Worm (Caenorhabditis elegans): Measurements from ENCODE around the gene acl-13.

The acl-13 gene

DNA sequence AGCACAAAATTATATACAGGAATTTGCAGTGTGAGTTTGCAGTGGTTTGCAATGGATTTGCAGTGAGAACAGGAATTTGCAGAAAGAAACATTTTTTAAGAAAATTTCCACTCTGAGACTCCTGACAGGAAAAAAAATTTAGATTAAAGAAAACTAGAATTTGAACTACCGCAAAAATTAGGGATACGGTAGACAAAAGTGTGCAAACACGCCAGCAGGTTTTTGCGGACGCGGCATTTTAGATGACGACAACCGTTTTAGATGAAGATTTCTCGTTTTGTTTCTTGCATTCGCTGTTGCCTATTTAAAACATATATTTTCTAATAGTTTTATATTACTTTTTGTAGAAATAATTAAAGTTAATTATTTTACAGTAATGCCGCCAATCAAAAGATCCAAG is 38.4 kb upstream of the acl-13 start, which contains the start of gene wdr-46 (continued):
- TF ChIP-seq mab-5 (tag; optimal IDR thresholded peaks at IDR 0.05): peak; percentile 88
- TF ChIP-seq egl-27 (tag; optimal IDR thresholded peaks at IDR 0.05): no peak
- TF ChIP-seq gmeb-1 (tag; optimal IDR thresholded peaks at IDR 0.05): peak; percentile 99
- TF ChIP-seq ztf-4 (tag; optimal IDR thresholded peaks at IDR 0.05): peak; percentile 29
- peak; percentile 74 for TF ChIP-seq ceh-82 (tag; optimal IDR thresholded peaks at IDR 0.05)
- peak; percentile 87 for TF ChIP-seq C34F6.9 (tag; optimal IDR thresholded peaks at IDR 0.05)
- TF ChIP-seq lin-11 (tag; optimal IDR thresholded peaks at IDR 0.05): peak; percentile 55
- peak; percentile 97 for TF ChIP-seq unc-55 (GFP tag; optimal IDR thresholded peaks at IDR 0.05)
- TF ChIP-seq dmd-4 (tag; optimal IDR thresholded peaks at IDR 0.05): peak; percentile 1

DNA sequence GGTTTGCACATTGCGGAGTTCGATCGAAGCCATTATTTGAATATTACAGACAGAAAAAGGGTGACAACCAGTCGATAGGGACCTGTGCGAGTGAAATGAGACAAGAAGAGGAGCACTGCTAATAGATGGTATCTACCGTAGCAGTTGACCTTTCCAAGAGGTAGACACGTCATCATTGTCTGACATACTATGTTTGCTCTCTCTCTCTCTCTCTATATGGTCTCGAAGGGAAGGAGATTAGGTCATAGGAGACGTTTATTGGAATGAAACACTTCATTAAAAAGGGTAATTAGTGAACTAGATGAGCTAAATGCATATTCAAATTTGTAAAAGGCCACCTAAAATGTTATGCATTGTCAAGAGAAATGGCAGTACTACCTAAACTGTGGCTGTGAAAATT is 34.2 kb upstream of the acl-13 start, which contains the start of gene atz-1:
atz-1 (minus strand) TSS at position 101 of the 400 bp plus-strand sequence.
- TF ChIP-seq mbf-1 (tag; optimal IDR thresholded peaks at IDR 0.05) (no peak), alr-1 (tag; optimal IDR thresholded peaks at IDR 0.05) (no peak), fos-1 (tag; optimal IDR thresholded peaks at IDR 0.05) (no peak), ZK546.5 (tag; optimal IDR thresholded peaks at IDR 0.05) (no peak), nhr-10 (tag; optimal IDR thresholded peaks at IDR 0.05) (no peak), nhr-237 (tag; optimal IDR thresholded peaks at IDR 0.05) (no peak), skn-1 (tag; optimal IDR thresholded peaks at IDR 0.05) (no peak), lin-39 (tag; optimal IDR thresholded peaks at IDR 0.05) (no peak), F13H6.1 (tag; optimal IDR thresholded peaks at IDR 0.05) (no peak), sem-4 (tag; optimal IDR thresholded peaks at IDR 0.05) (no peak), mab-5 (tag; optimal IDR thresholded peaks at IDR 0.05) (no peak), nhr-129 (tag; optimal IDR thresholded peaks at IDR 0.05) (no peak), nhr-11 (tag; optimal IDR thresholded peaks at IDR 0.05) (no peak), aly-2 (tag; optimal IDR thresholded peaks at IDR 0.05) (no peak), ama-1 (optimal IDR thresholded peaks at IDR 0.05) (no peak), snpc-4 (tag; optimal IDR thresholded peaks at IDR 0.05) (no peak), ceh-16 (tag; optimal IDR thresholded peaks at IDR 0.05) (no peak), elt-3 (tag; optimal IDR thresholded peaks at IDR 0.05) (no peak), R02D3.7 (tag; optimal IDR thresholded peaks at IDR 0.05) (no peak)

DNA sequence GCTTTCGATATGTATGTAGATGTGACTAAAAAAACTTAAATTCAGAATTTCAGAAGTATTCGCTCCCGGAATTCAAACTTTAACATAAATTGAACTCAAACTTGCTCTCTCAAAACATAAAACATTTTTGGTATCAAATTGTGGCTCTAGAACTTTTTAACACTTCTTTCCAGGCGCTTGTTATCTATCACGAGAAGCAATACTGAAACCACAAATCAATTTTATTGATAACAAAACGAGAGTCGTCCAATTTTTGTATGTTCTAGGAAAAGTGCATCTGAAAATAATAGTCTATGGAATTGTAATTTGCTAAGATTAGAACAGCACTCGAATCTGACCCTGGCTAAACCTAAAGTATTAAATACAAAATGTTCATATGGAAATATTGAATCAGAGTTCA is 31.3 kb upstream of the acl-13 start:
- TF ChIP-seq peb-1 (tag; optimal IDR thresholded peaks at IDR 0.05) (no peak), ceh-16 (tag; optimal IDR thresholded peaks at IDR 0.05) (no peak), fos-1 (tag; optimal IDR thresholded peaks at IDR 0.05) (peak; percentile 75)

ce11 chrIV:12379784-12380183 is 30.5 kb upstream of the acl-13 start, which contains the start of gene thn-1:
Gene thn-1, plus strand, starts transcription at chrIV:12380084.
- TF ChIP-seq ztf-11 (tag; optimal IDR thresholded peaks at IDR 0.05) (no peak), F13H6.1 (tag; optimal IDR thresholded peaks at IDR 0.05) (no peak), ztf-1 (GFP tag; conservative IDR thresholded peaks at IDR 0.05) (no peak), nhr-12 (tag; optimal IDR thresholded peaks at IDR 0.05) (no peak), ceh-16 (tag; optimal IDR thresholded peaks at IDR 0.05) (no peak), nhr-21 (tag; optimal IDR thresholded peaks at IDR 0.05) (no peak), lin-11 (tag; optimal IDR thresholded peaks at IDR 0.05) (no peak), sma-9 (GFP tag; optimal IDR thresholded peaks at IDR 0.05) (no peak), sma-9 (tag; optimal IDR thresholded peaks at IDR 0.05) (no peak), aly-2 (tag; optimal IDR thresholded peaks at IDR 0.05) (no peak), peb-1 (tag; optimal IDR thresholded peaks at IDR 0.05) (no peak), lin-13 (GFP tag; optimal IDR thresholded peaks at IDR 0.05) (no peak), unc-62 (GFP tag; optimal IDR thresholded peaks at IDR 0.05) (no peak), snpc-4 (tag; optimal IDR thresholded peaks at IDR 0.05) (no peak), nhr-25 (tag; optimal IDR thresholded peaks at IDR 0.05) (no peak), ZK546.5 (tag; optimal IDR thresholded peaks at IDR 0.05) (no peak), nhr-129 (tag; optimal IDR thresholded peaks at IDR 0.05) (no peak), alr-1 (tag; optimal IDR thresholded peaks at IDR 0.05) (no peak)

DNA sequence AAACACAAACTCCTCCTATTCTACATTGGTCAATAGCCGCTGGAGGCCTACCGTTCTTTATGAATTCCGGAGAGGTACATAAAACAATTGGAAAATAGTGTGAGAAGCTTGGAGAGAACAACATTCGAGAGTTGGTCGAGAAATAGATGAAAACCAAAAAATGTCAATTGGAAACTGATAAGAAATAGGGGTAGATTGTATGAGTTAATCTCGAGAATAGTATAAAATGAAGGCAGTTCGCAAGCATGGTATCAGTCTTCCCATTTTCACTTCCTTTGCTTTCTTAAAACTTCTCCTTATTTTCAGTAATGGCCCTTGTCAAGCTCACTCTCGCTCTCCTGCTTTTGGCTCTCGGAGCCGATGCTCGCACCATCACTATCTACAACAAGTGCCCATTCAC is 27.4 kb upstream of the acl-13 start, which contains the start of gene thn-2:
thn-2 (plus strand) TSS at position 307 of the 400 bp plus-strand sequence.
- TF ChIP-seq lin-11 (tag; optimal IDR thresholded peaks at IDR 0.05) (no peak), snpc-4 (tag; optimal IDR thresholded peaks at IDR 0.05) (no peak), skn-1 (tag; optimal IDR thresholded peaks at IDR 0.05) (no peak), nhr-21 (tag; optimal IDR thresholded peaks at IDR 0.05) (no peak), mbf-1 (tag; optimal IDR thresholded peaks at IDR 0.05) (no peak), lin-13 (GFP tag; optimal IDR thresholded peaks at IDR 0.05) (no peak), mdl-1 (tag; optimal IDR thresholded peaks at IDR 0.05) (no peak), sma-9 (GFP tag; optimal IDR thresholded peaks at IDR 0.05) (no peak), sma-9 (tag; optimal IDR thresholded peaks at IDR 0.05) (no peak), nhr-12 (tag; optimal IDR thresholded peaks at IDR 0.05) (no peak)
